Worm (Caenorhabditis elegans): Measurements from ENCODE around the gene Y82E9BR.3.
"Not testable (repeated sequence)": the region's sequence is repeated elsewhere in the genome, so short reads cannot be mapped to it uniquely, and the experiment has no call there.

- TF ChIP-seq aly-2 (tag; optimal IDR thresholded peaks at IDR 0.05); ceh-82 (tag; optimal IDR thresholded peaks at IDR 0.05); skn-1 (tag; optimal IDR thresholded peaks at IDR 0.05); ZK546.5 (tag; optimal IDR thresholded peaks at IDR 0.05); snpc-4 (tag; optimal IDR thresholded peaks at IDR 0.05); blmp-1 (tag; optimal IDR thresholded peaks at IDR 0.05; ENCODE audit: insufficient read depth); nhr-25 (tag; optimal IDR thresholded peaks at IDR 0.05): not testable (repeated sequence)
These were observed 41.1 kb upstream of the Y82E9BR.3 start, which contains the start of gene pals-40 for ce11 chrIII:1377903-1378302.
